Fruit fly (Drosophila melanogaster) whole organism, embryonic: ENCODE data around the gene Liprin-alpha.

Experiments
- BEAF-32 ChIP-seq: fragments of 200-800 bp; sonication (Bioruptor generic); optimal IDR thresholded peaks from 3 replicates; lab custom pipeline; 2017; ENCODE audit warnings: missing biosample characterization, missing genetic modification characterization, mild to moderate bottlenecking, moderate library complexity, missing genetic modification reagents
- Blimp-1 ChIP-seq: fragments of 200-800 bp; sonication (Bioruptor generic); optimal IDR thresholded peaks from 3 replicates; lab custom pipeline; 2018; ENCODE audit warnings: missing biosample characterization, missing genetic modification characterization, mild to moderate bottlenecking, moderate library complexity, missing genetic modification reagents
- CG10209 ChIP-seq: fragments of 200-800 bp; sonication (Bioruptor generic); optimal IDR thresholded peaks from 3 replicates; lab custom pipeline; 2017; ENCODE audit warnings: missing biosample characterization, mild to moderate bottlenecking, missing genetic modification characterization, missing genetic modification reagents
- CG1024 ChIP-seq: fragments of 200-800 bp; sonication (Bioruptor generic); IDR thresholded peaks from 2 replicates; pipeline ENCODE4 v1.3.6; 2022; ENCODE audit warnings: missing biosample characterization, missing genetic modification characterization
- CG10543 ChIP-seq: fragments of 200-800 bp; sonication (Bioruptor generic); optimal IDR thresholded peaks from 3 replicates; lab custom pipeline; 2017; ENCODE audit warnings: missing biosample characterization, mild to moderate bottlenecking, missing genetic modification characterization, moderate library complexity
- CG12299 ChIP-seq: fragments of 200-800 bp; sonication (Bioruptor generic); optimal IDR thresholded peaks from 2 replicates; lab custom pipeline; 2018; ENCODE audit warnings: missing biosample characterization, mild to moderate bottlenecking, missing genetic modification characterization
- CG14710 ChIP-seq: fragments of 200-800 bp; sonication (Bioruptor generic); optimal IDR thresholded peaks from 3 replicates; lab custom pipeline; 2019; ENCODE audit warnings: missing biosample characterization, mild to moderate bottlenecking, missing genetic modification characterization, moderate library complexity
- CG15479 ChIP-seq: fragments of 200-800 bp; sonication (Bioruptor generic); optimal IDR thresholded peaks from 3 replicates; lab custom pipeline; 2019; ENCODE audit warnings: missing biosample characterization, mild to moderate bottlenecking, missing genetic modification characterization, moderate library complexity
- CG17361 ChIP-seq: fragments of 200-800 bp; sonication (Bioruptor generic); IDR thresholded peaks from 3 replicates; pipeline ENCODE4 v1.3.6; 2022; ENCODE audit warnings: missing biosample characterization, missing genetic modification characterization
- CG18011 ChIP-seq: fragments of 200-800 bp; sonication (Bioruptor generic); optimal IDR thresholded peaks from 2 replicates; lab custom pipeline; 2017; ENCODE audit warnings: missing biosample characterization, missing genetic modification characterization, mild to moderate bottlenecking, moderate library complexity, missing genotype
- CG18764 ChIP-seq: fragments of 200-800 bp; sonication (Bioruptor generic); optimal IDR thresholded peaks from 3 replicates; lab custom pipeline; 2016; ENCODE audit warnings: missing biosample characterization, missing genetic modification characterization
- CG30431 ChIP-seq: fragments of 200-800 bp; sonication (Bioruptor generic); optimal IDR thresholded peaks from 2 replicates; lab custom pipeline; 2017; ENCODE audit warnings: missing biosample characterization, missing genetic modification characterization
- CG31365 ChIP-seq: fragments of 200-800 bp; sonication (Bioruptor generic); optimal IDR thresholded peaks from 2 replicates; lab custom pipeline; 2018; ENCODE audit warnings: missing biosample characterization, mild to moderate bottlenecking, missing genetic modification characterization
- CG43689 ChIP-seq: fragments of 200-800 bp; sonication (Bioruptor generic); IDR thresholded peaks from 2 replicates; pipeline ENCODE4 v1.3.6; 2022; ENCODE audit warnings: missing biosample characterization, missing genetic modification characterization
- CG4404 ChIP-seq: fragments of 200-800 bp; sonication (Bioruptor generic); IDR thresholded peaks from 2 replicates; pipeline ENCODE4 v1.3.6; 2022; ENCODE audit warnings: missing biosample characterization, missing genetic modification characterization
- CG4617 ChIP-seq: fragments of 200-800 bp; sonication (Bioruptor generic); optimal IDR thresholded peaks from 3 replicates; lab custom pipeline; 2016; ENCODE audit warnings: missing biosample characterization, missing genetic modification characterization, borderline replicate concordance
- CG7745 ChIP-seq: fragments of 200-800 bp; sonication (Bioruptor generic); optimal IDR thresholded peaks from 2 replicates; lab custom pipeline; 2018; ENCODE audit warnings: missing biosample characterization, mild to moderate bottlenecking, missing genetic modification characterization, moderate library complexity
- CG7928 ChIP-seq: fragments of 200-800 bp; sonication (Bioruptor generic); optimal IDR thresholded peaks from 2 replicates; lab custom pipeline; 2017; ENCODE audit warnings: missing biosample characterization, mild to moderate bottlenecking, missing genetic modification characterization
- CG8765 ChIP-seq: fragments of 200-800 bp; sonication (Bioruptor generic); IDR thresholded peaks from 2 replicates; pipeline ENCODE4 v1.3.6; 2022; ENCODE audit warnings: missing biosample characterization, missing genetic modification characterization
- CG9727 ChIP-seq: fragments of 200-800 bp; sonication (Bioruptor generic); optimal IDR thresholded peaks from 3 replicates; lab custom pipeline; 2017; ENCODE audit warnings: missing biosample characterization, mild to moderate bottlenecking, missing genetic modification characterization
- CG9797 ChIP-seq: fragments of 200-800 bp; sonication (Bioruptor generic); optimal IDR thresholded peaks from 3 replicates; lab custom pipeline; 2018; ENCODE audit warnings: missing biosample characterization, mild to moderate bottlenecking, missing genetic modification characterization
- CTCF ChIP-seq: fragments of 200-800 bp; sonication (Bioruptor generic); optimal IDR thresholded peaks from 2 replicates; lab custom pipeline; 2017; ENCODE audit warnings: missing biosample characterization, mild to moderate bottlenecking, missing genetic modification characterization, moderate library complexity
- Dad ChIP-seq: fragments of 200-800 bp; sonication (Bioruptor generic); optimal IDR thresholded peaks from 3 replicates; lab custom pipeline; 2016; ENCODE audit warnings: missing biosample characterization, missing genetic modification characterization
- Fer3 ChIP-seq: fragments of 200-800 bp; sonication (Bioruptor generic); optimal IDR thresholded peaks from 2 replicates; lab custom pipeline; 2018; ENCODE audit warnings: missing biosample characterization, mild to moderate bottlenecking, missing genetic modification characterization, moderate library complexity
- H2.0 ChIP-seq: fragments of 200-800 bp; sonication (Bioruptor generic); IDR thresholded peaks from 2 replicates; pipeline ENCODE4 v1.3.6; 2022; ENCODE audit warnings: missing biosample characterization, missing genetic modification characterization
- Hr78 ChIP-seq, 2 experiments: fragments of 200-800 bp in 1 of 2; fragments of >200 bp in 1 of 2; sonication (Bioruptor generic) in 1 of 2; optimal IDR thresholded peaks; 2 replicates each; lab custom pipeline; 2017 to 2019; ENCODE audit warnings: missing biosample characterization in 2 of 2, missing genetic modification characterization in 2 of 2, mild to moderate bottlenecking in 1 of 2, moderate library complexity in 1 of 2
- NC2α ChIP-seq: fragments of 200-800 bp; sonication (Bioruptor generic); optimal IDR thresholded peaks from 2 replicates; lab custom pipeline; 2016; ENCODE audit warnings: missing biosample characterization, missing genetic modification characterization
- Rfx ChIP-seq: fragments of 200-800 bp; sonication (Bioruptor generic); IDR thresholded peaks from 2 replicates; pipeline ENCODE4 v1.3.6; 2022; ENCODE audit warnings: missing biosample characterization, missing genetic modification characterization
- Xrp1 ChIP-seq: fragments of 200-800 bp; sonication (Bioruptor generic); IDR thresholded peaks from 2 replicates; pipeline ENCODE4 v1.3.6; 2022; ENCODE audit warnings: missing biosample characterization, missing genetic modification characterization
- ase ChIP-seq: fragments of 200-800 bp; sonication (Bioruptor generic); IDR thresholded peaks from 3 replicates; pipeline ENCODE4 v1.3.6; 2022; ENCODE audit warnings: missing biosample characterization, missing genetic modification characterization
- dan ChIP-seq: fragments of 200-800 bp; sonication (Bioruptor generic); IDR thresholded peaks from 2 replicates; pipeline ENCODE4 v1.3.6; 2022; ENCODE audit warnings: missing biosample characterization, missing genetic modification characterization
- exex ChIP-seq: fragments of 200-800 bp; sonication (Bioruptor generic); optimal IDR thresholded peaks from 4 replicates; lab custom pipeline; 2018; ENCODE audit warnings: missing biosample characterization, mild to moderate bottlenecking, missing genetic modification characterization, moderate library complexity
- fru ChIP-seq: fragments of >200 bp; optimal IDR thresholded peaks from 2 replicates; lab custom pipeline; 2017
- gcm2 ChIP-seq: fragments of 200-800 bp; sonication (Bioruptor generic); optimal IDR thresholded peaks from 2 replicates; lab custom pipeline; 2016; ENCODE audit warnings: missing biosample characterization, missing genetic modification characterization
- hbn ChIP-seq: fragments of 200-800 bp; sonication (Bioruptor generic); IDR thresholded peaks from 2 replicates; pipeline ENCODE4 v1.3.6; 2022; ENCODE audit warnings: missing biosample characterization, missing genetic modification characterization; ENCODE audit not compliant: partially characterized antibody
- lola ChIP-seq, 3 experiments: fragments of >200 bp in 2 of 3; fragments of 200-800 bp in 1 of 3; sonication (Bioruptor generic) in 1 of 3; optimal IDR thresholded peaks; 2 replicates each; lab custom pipeline; 2017 to 2019; ENCODE audit warnings: missing biosample characterization in 3 of 3, missing genetic modification characterization in 3 of 3, mild to moderate bottlenecking in 1 of 3, moderate library complexity in 1 of 3
- lov ChIP-seq, 2 experiments: fragments of 200-800 bp in 1 of 2; fragments of >200 bp in 1 of 2; sonication (Bioruptor generic) in 1 of 2; IDR thresholded peaks in 1 of 2; optimal IDR thresholded peaks in 1 of 2; 2 replicates in 1 of 2; 3 replicates in 1 of 2; pipeline versions ENCODE4 v1.3.6 to Lab custom; 2017 to 2022; ENCODE audit warnings: missing biosample characterization in 1 of 2, missing genetic modification characterization in 1 of 2
- maf-S ChIP-seq: fragments of 200-800 bp; sonication (Bioruptor generic); optimal IDR thresholded peaks from 2 replicates; lab custom pipeline; 2016; ENCODE audit warnings: missing biosample characterization, missing genetic modification characterization
- mirr ChIP-seq: fragments of 200-800 bp; sonication (Bioruptor generic); optimal IDR thresholded peaks from 3 replicates; lab custom pipeline; 2018; ENCODE audit warnings: missing biosample characterization, mild to moderate bottlenecking, missing genetic modification characterization
- nom ChIP-seq: fragments of 200-800 bp; sonication (Bioruptor generic); optimal IDR thresholded peaks from 2 replicates; lab custom pipeline; 2017; ENCODE audit warnings: missing biosample characterization, missing genetic modification characterization, mild to moderate bottlenecking, moderate library complexity, missing genetic modification reagents
- otp ChIP-seq: fragments of 200-800 bp; sonication (Bioruptor generic); IDR thresholded peaks from 3 replicates; pipeline ENCODE4, ENCODE4 v1.3.6; 2022; ENCODE audit warnings: missing biosample characterization, missing genetic modification characterization
- pfk ChIP-seq: fragments of 200-800 bp; sonication (Bioruptor generic); optimal IDR thresholded peaks from 2 replicates; lab custom pipeline; 2018; ENCODE audit warnings: missing biosample characterization, mild to moderate bottlenecking, missing genetic modification characterization, moderate library complexity
- psq ChIP-seq: fragments of 200-800 bp; sonication (Bioruptor generic); optimal IDR thresholded peaks from 2 replicates; lab custom pipeline; 2017; ENCODE audit warnings: missing biosample characterization, missing genetic modification characterization
- sc ChIP-seq, 3 experiments: fragments of >200 bp in 2 of 3; fragments of 200-800 bp in 1 of 3; sonication (Bioruptor generic) in 1 of 3; optimal IDR thresholded peaks; 2 replicates in 2 of 3; 3 replicates in 1 of 3; lab custom pipeline; 2017; ENCODE audit warnings: mild to moderate bottlenecking in 1 of 3, missing biosample characterization in 1 of 3, missing genetic modification characterization in 1 of 3, missing genetic modification reagents in 1 of 3
- sd ChIP-seq: fragments of 200-800 bp; sonication (Bioruptor generic); optimal IDR thresholded peaks from 3 replicates; lab custom pipeline; 2018; ENCODE audit warnings: missing biosample characterization, mild to moderate bottlenecking, missing genetic modification characterization, moderate library complexity
- tio ChIP-seq: fragments of 200-800 bp; sonication (Bioruptor generic); optimal IDR thresholded peaks from 2 replicates; lab custom pipeline; 2017; ENCODE audit warnings: missing biosample characterization, missing genetic modification characterization, inconsistent platforms
- tup ChIP-seq: fragments of 200-800 bp; sonication (Bioruptor generic); optimal IDR thresholded peaks from 2 replicates; lab custom pipeline; 2016; ENCODE audit warnings: missing biosample characterization, mild to moderate bottlenecking, missing genetic modification characterization, moderate library complexity

Gene Liprin-alpha

dm6 chr2L:6722822-6723749 lies 617 bp upstream of the Liprin-alpha start, which contains the start of gene homer (continued):
- TF ChIP-seq CG30431 (GFP tag; lab: Kevin White, UChicago) (no peak), exex (tag; lab: Kevin White, UChicago) (peak; percentile 14), lola (GFP tag; optimal IDR thresholded peaks at IDR 0.05; lab: Kevin White, UChicago) (no peak), CG9797 (GFP tag; lab: Kevin White, UChicago) (no peak), H2.0 (GFP tag; lab: Robert Waterston, UW) (no peak), CG7928 (GFP tag; lab: Kevin White, UChicago) (no peak), psq (GFP tag; lab: Kevin White, UChicago) (no peak), NC2α (GFP tag; lab: Kevin White, UChicago) (no peak), tio (GFP tag; lab: Kevin White, UChicago) (no peak), CTCF (no peak), CG7745 (tag; lab: Kevin White, UChicago) (peak; percentile 72), CG31365 (tag; lab: Kevin White, UChicago) (no peak), CG1024 (GFP tag; lab: Robert Waterston, UW) (no peak), dan (GFP tag; lab: Robert Waterston, UW) (no peak), CG4617 (GFP tag; lab: Kevin White, UChicago) (peak; percentile 88), lov (optimal IDR thresholded peaks at IDR 0.05; lab: Kevin White, UChicago) (no peak), lov (GFP tag; IDR thresholded peaks at IDR 0.05; lab: Robert Waterston, UW) (no peak), maf-S (GFP tag; lab: Kevin White, UChicago) (no peak), CG17361 (GFP tag; lab: Robert Waterston, UW) (peak; percentile 32; the same call in 1 of the 3 replicates), Hr78 (GFP tag; optimal IDR thresholded peaks at IDR 0.05; lab: Kevin White, UChicago) (peak in 1 of 2 experiments; percentile 100), otp (0 out of 3 replicates have a peak, but pooled peaks have one; percentile 20), pfk (GFP tag; lab: Kevin White, UChicago) (no peak), CG10543 (GFP tag; lab: Kevin White, UChicago) (peak; percentile 50), CG18764 (GFP tag; lab: Kevin White, UChicago) (no peak), CG9727 (no peak), tup (GFP tag; lab: Kevin White, UChicago) (no peak), CG14710 (tag; lab: Kevin White, UChicago) (peak; percentile 45), CG18011 (GFP tag; lab: Kevin White, UChicago) (no peak), Blimp-1 (GFP tag; lab: Kevin White, UChicago) (no peak), Rfx (GFP tag; lab: Robert Waterston, UW) (peak; percentile 23; the same call in 1 of the 2 replicates), Dad (GFP tag; lab: Kevin White, UChicago) (no peak), CG10209 (GFP tag; lab: Kevin White, UChicago) (no peak), CG8765 (GFP tag; lab: Robert Waterston, UW) (0 out of 2 replicates have a peak, but pooled peaks have one; percentile 25), CG15479 (GFP tag; lab: Kevin White, UChicago) (no peak), sc (optimal IDR thresholded peaks at IDR 0.05; lab: Kevin White, UChicago) (no peak), sc (GFP tag; optimal IDR thresholded peaks at IDR 0.05; lab: Kevin White, UChicago) (no peak), sd (tag; lab: Kevin White, UChicago) (no peak), CG12299 (tag; lab: Kevin White, UChicago) (no peak), CG4404 (GFP tag; lab: Robert Waterston, UW) (no peak), hbn (peak; percentile 77), fru (lab: Kevin White, UChicago) (no peak), gcm2 (GFP tag; lab: Kevin White, UChicago) (no peak), CG43689 (GFP tag; lab: Robert Waterston, UW) (no peak), Fer3 (tag; lab: Kevin White, UChicago) (no peak), mirr (peak; percentile 59), BEAF-32 (peak; percentile 94), Xrp1 (GFP tag; lab: Robert Waterston, UW) (peak; percentile 27; the same call in 1 of the 2 replicates), nom (peak; percentile 36), ase (no peak)
